Worm (Caenorhabditis elegans) whole organism, L3 larva: Measurements from ENCODE around the gene chst-1.

ENCODE experiments used
- R02D3.7 ChIP-seq: fragments of 150-350 bp; optimal IDR thresholded peaks from 2 replicates; lab custom pipeline; 2014; ENCODE audit warnings: missing biosample characterization, missing genetic modification characterization
- ZK546.5 ChIP-seq: sonication (generic microtip); optimal IDR thresholded peaks from 2 replicates; lab custom pipeline; 2017; ENCODE audit warnings: missing biosample characterization, missing genetic modification characterization
- aly-2 ChIP-seq: fragments of 150-350 bp; optimal IDR thresholded peaks from 2 replicates; lab custom pipeline; 2014; ENCODE audit warnings: missing biosample characterization, missing genetic modification characterization
- ama-1 ChIP-seq: fragments of 150-350 bp; optimal IDR thresholded peaks from 2 replicates; lab custom pipeline; 2018
- ceh-16 ChIP-seq: sonication (generic microtip); optimal IDR thresholded peaks from 2 replicates; lab custom pipeline; 2017; ENCODE audit warnings: missing biosample characterization, missing genetic modification characterization
- ceh-28 ChIP-seq: fragments of 150-350 bp; optimal IDR thresholded peaks from 2 replicates; lab custom pipeline; 2014; ENCODE audit warnings: missing biosample characterization, missing genetic modification reagents, missing genetic modification characterization
- ceh-82 ChIP-seq: fragments of 150-350 bp; optimal IDR thresholded peaks from 2 replicates; lab custom pipeline; 2014; ENCODE audit warnings: missing biosample characterization, missing genetic modification characterization
- ceh-9 ChIP-seq: sonication (generic microtip); optimal IDR thresholded peaks from 2 replicates; lab custom pipeline; 2018; ENCODE audit warnings: missing biosample characterization, missing genetic modification characterization
- daf-12 ChIP-seq: fragments of 150-350 bp; optimal IDR thresholded peaks from 2 replicates; lab custom pipeline; 2014; ENCODE audit warnings: missing biosample characterization, missing genetic modification reagents, missing genetic modification characterization
- egl-27 ChIP-seq: sonication (generic microtip); optimal IDR thresholded peaks from 4 replicates; lab custom pipeline; 2017; ENCODE audit warnings: missing biosample characterization, missing genetic modification reagents, missing genetic modification characterization
- egl-5 ChIP-seq: fragments of 150-350 bp; optimal IDR thresholded peaks from 2 replicates; lab custom pipeline; 2017; ENCODE audit warnings: missing biosample characterization, missing genetic modification reagents, missing genetic modification characterization, inconsistent platforms
- elt-1 ChIP-seq: fragments of 150-350 bp; optimal IDR thresholded peaks from 2 replicates; lab custom pipeline; 2014; ENCODE audit warnings: missing biosample characterization, missing genetic modification characterization
- elt-2 ChIP-seq: sonication (generic microtip); optimal IDR thresholded peaks from 2 replicates; lab custom pipeline; 2016; ENCODE audit warnings: missing genetic modification reagents, mild to moderate bottlenecking, missing genetic modification characterization, missing compliant biosample characterization
- elt-3 ChIP-seq, 3 experiments: fragments of 150-350 bp in 1 of 3; sonication (generic microtip) in 2 of 3; optimal IDR thresholded peaks; 2 replicates in 2 of 3; 4 replicates in 1 of 3; lab custom pipeline; 2014 to 2017; ENCODE audit warnings: missing biosample characterization in 3 of 3, missing genetic modification characterization in 3 of 3
- eor-1 ChIP-seq, 2 experiments: fragments of 150-350 bp; optimal IDR thresholded peaks; 2 replicates each; lab custom pipeline; 2014 to 2018; ENCODE audit warnings: missing biosample characterization in 2 of 2, missing genetic modification characterization in 2 of 2
- fkh-10 ChIP-seq: sonication (generic microtip); optimal IDR thresholded peaks from 2 replicates; lab custom pipeline; 2017; ENCODE audit warnings: missing biosample characterization, missing genetic modification reagents, missing genetic modification characterization
- fkh-2 ChIP-seq: fragments of 150-350 bp; optimal IDR thresholded peaks from 2 replicates; lab custom pipeline; 2014; ENCODE audit warnings: missing biosample characterization, missing genetic modification reagents, missing genetic modification characterization
- fos-1 ChIP-seq: fragments of 150-350 bp; optimal IDR thresholded peaks from 2 replicates; lab custom pipeline; 2014; ENCODE audit warnings: missing biosample characterization, missing genetic modification characterization
- hmg-11 ChIP-seq: sonication (generic microtip); optimal IDR thresholded peaks from 2 replicates; lab custom pipeline; 2016; ENCODE audit warnings: missing genetic modification characterization, missing compliant biosample characterization
- jun-1 ChIP-seq: fragments of 150-350 bp; optimal IDR thresholded peaks from 2 replicates; lab custom pipeline; 2014; ENCODE audit warnings: missing biosample characterization, missing genetic modification reagents, missing genetic modification characterization
- lin-15B ChIP-seq: fragments of 150-350 bp; optimal IDR thresholded peaks from 2 replicates; lab custom pipeline; 2014; ENCODE audit warnings: missing biosample characterization, missing genetic modification characterization
- lin-39 ChIP-seq: fragments of 150-350 bp; optimal IDR thresholded peaks from 2 replicates; lab custom pipeline; 2018; ENCODE audit warnings: missing biosample characterization, missing genetic modification reagents, missing genetic modification characterization
- lsy-12 ChIP-seq: sonication (generic microtip); optimal IDR thresholded peaks from 2 replicates; lab custom pipeline; 2016; ENCODE audit warnings: mild to moderate bottlenecking, missing genetic modification characterization, missing compliant biosample characterization
- mdl-1 ChIP-seq: fragments of 150-350 bp; optimal IDR thresholded peaks from 2 replicates; lab custom pipeline; 2014; ENCODE audit warnings: missing biosample characterization, missing genetic modification characterization
- mml-1 ChIP-seq: fragments of 150-350 bp; sonication (generic microtip); optimal IDR thresholded peaks from 3 replicates; lab custom pipeline; 2014; ENCODE audit warnings: missing biosample characterization, missing genetic modification characterization
- nfya-1 ChIP-seq: sonication (generic microtip); optimal IDR thresholded peaks from 2 replicates; lab custom pipeline; 2017; ENCODE audit warnings: missing genetic modification characterization, mild to moderate bottlenecking, missing compliant biosample characterization, antibody characterized with exemption, moderate library complexity; ENCODE audit not compliant: insufficient read depth
- nhr-11 ChIP-seq: fragments of 150-350 bp; optimal IDR thresholded peaks from 2 replicates; lab custom pipeline; 2014; ENCODE audit warnings: missing biosample characterization, missing genetic modification characterization
- nhr-12 ChIP-seq: fragments of 150-350 bp; optimal IDR thresholded peaks from 2 replicates; lab custom pipeline; 2014; ENCODE audit warnings: missing biosample characterization, missing genetic modification characterization
- nhr-23 ChIP-seq: fragments of 150-350 bp; optimal IDR thresholded peaks from 2 replicates; lab custom pipeline; 2014; ENCODE audit warnings: missing biosample characterization, missing genetic modification reagents, missing genetic modification characterization
- nhr-237 ChIP-seq: fragments of 150-350 bp; optimal IDR thresholded peaks from 2 replicates; lab custom pipeline; 2014; ENCODE audit warnings: missing biosample characterization, missing genetic modification characterization
- nhr-25 ChIP-seq: sonication (generic microtip); optimal IDR thresholded peaks from 2 replicates; lab custom pipeline; 2017; ENCODE audit warnings: missing biosample characterization, missing genetic modification characterization
- nhr-28 ChIP-seq: fragments of 150-350 bp; optimal IDR thresholded peaks from 2 replicates; lab custom pipeline; 2014; ENCODE audit warnings: missing biosample characterization, missing genetic modification characterization
- nhr-43 ChIP-seq: sonication (generic microtip); optimal IDR thresholded peaks from 2 replicates; lab custom pipeline; 2016; ENCODE audit warnings: mild to moderate bottlenecking, missing genetic modification characterization, missing compliant biosample characterization; ENCODE audit not compliant: poor library complexity, severe bottlenecking
- nhr-67 ChIP-seq: fragments of 150-350 bp; optimal IDR thresholded peaks from 2 replicates; lab custom pipeline; 2014; ENCODE audit warnings: missing biosample characterization, missing genetic modification characterization
- nhr-76 ChIP-seq: fragments of 150-350 bp; sonication (generic microtip); optimal IDR thresholded peaks from 5 replicates; lab custom pipeline; 2014; ENCODE audit warnings: missing biosample characterization, missing genetic modification characterization
- nhr-77 ChIP-seq: fragments of 150-350 bp; optimal IDR thresholded peaks from 2 replicates; lab custom pipeline; 2014; ENCODE audit warnings: missing biosample characterization, missing genetic modification characterization
- pha-4 ChIP-seq: fragments of 150-350 bp; optimal IDR thresholded peaks from 2 replicates; lab custom pipeline; 2014; ENCODE audit warnings: missing biosample characterization, missing genetic modification reagents, missing genetic modification characterization
- pqm-1 ChIP-seq: fragments of 150-350 bp; optimal IDR thresholded peaks from 2 replicates; lab custom pipeline; 2017; ENCODE audit warnings: missing biosample characterization, missing genetic modification characterization, inconsistent platforms
- sea-2 ChIP-seq: fragments of 150-350 bp; sonication (generic microtip); optimal IDR thresholded peaks from 4 replicates; lab custom pipeline; 2014; ENCODE audit warnings: missing biosample characterization, missing genetic modification reagents, missing genetic modification characterization
- skn-1 ChIP-seq: fragments of 150-350 bp; optimal IDR thresholded peaks from 2 replicates; lab custom pipeline; 2014; ENCODE audit warnings: missing biosample characterization, missing genetic modification characterization
- snpc-4 ChIP-seq: fragments of 150-350 bp; optimal IDR thresholded peaks from 2 replicates; lab custom pipeline; 2014; ENCODE audit warnings: missing biosample characterization, missing genetic modification characterization
- tbx-2 ChIP-seq: sonication (generic microtip); optimal IDR thresholded peaks from 2 replicates; lab custom pipeline; 2016; ENCODE audit warnings: mild to moderate bottlenecking, missing genetic modification characterization, missing compliant biosample characterization
- unc-39 ChIP-seq: sonication (generic microtip); optimal IDR thresholded peaks from 4 replicates; lab custom pipeline; 2017; ENCODE audit warnings: missing biosample characterization, missing genetic modification characterization
- unc-62 ChIP-seq: fragments of 150-350 bp; sonication (generic microtip); optimal IDR thresholded peaks from 4 replicates; lab custom pipeline; 2014; ENCODE audit warnings: missing biosample characterization, missing genetic modification reagents, missing genetic modification characterization
- zag-1 ChIP-seq: fragments of 150-350 bp; optimal IDR thresholded peaks from 2 replicates; lab custom pipeline; 2014; ENCODE audit warnings: missing biosample characterization, missing genetic modification characterization
- ztf-11 ChIP-seq: fragments of 150-350 bp; optimal IDR thresholded peaks from 2 replicates; lab custom pipeline; 2014; ENCODE audit warnings: missing biosample characterization, missing genetic modification characterization
- ztf-4 ChIP-seq: fragments of 150-350 bp; optimal IDR thresholded peaks from 2 replicates; lab custom pipeline; 2014; ENCODE audit warnings: missing biosample characterization, missing genetic modification characterization

chst-1 gene

DNA sequence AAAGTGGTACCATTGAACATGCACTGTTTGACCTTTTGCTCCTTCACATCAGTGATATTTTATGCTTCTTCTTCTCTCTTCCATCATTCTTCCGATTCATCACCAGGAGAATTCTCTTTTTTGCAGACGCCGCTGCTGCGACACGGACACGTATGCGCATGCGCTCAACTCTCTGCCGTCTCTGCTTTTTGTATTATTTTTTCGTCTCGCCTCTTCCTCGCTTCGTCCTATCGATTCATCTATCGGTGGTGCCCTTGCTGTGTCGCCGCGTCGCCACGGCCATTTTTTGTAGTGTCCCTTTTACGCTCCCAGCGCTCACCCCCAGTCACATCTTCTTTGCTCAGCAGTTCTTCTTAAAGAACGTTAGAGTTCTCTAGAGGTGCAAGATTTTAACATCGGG lies 19.4 kb upstream of the chst-1 start (continued):
- TF ChIP-seq fkh-2 (no peak), ceh-16 (tag; lab: Kevin White, UChicago) (no peak), pha-4 (tag; lab: Kevin White, UChicago) (peak; percentile 14), fkh-10 (GFP tag; lab: Kevin White, UChicago) (peak; percentile 30)

DNA sequence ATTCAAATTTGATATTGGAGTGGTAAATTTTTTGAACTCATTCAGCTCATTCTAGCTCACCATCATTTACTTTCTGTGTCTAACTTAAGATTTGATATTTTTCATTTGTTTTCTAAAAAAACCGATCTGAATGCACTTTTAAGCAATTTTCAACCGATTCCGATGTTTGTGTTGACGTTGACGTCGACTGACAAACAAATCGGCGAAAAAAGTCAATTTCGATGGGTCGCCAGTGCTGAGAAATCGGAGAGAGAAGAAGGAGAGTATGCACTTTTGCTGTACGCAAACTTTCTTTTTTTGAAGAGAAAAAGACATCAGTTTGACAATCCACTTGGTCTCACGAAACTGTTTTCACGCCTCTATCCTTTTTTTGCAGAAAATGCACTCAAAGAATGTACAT lies 18.7 kb upstream of the chst-1 start:
- TF ChIP-seq pha-4 (tag; lab: Kevin White, UChicago): peak; percentile 54
- TF ChIP-seq ztf-11 (tag; lab: Kevin White, UChicago): no peak
- TF ChIP-seq, all 47 proteins: peak for 1

DNA sequence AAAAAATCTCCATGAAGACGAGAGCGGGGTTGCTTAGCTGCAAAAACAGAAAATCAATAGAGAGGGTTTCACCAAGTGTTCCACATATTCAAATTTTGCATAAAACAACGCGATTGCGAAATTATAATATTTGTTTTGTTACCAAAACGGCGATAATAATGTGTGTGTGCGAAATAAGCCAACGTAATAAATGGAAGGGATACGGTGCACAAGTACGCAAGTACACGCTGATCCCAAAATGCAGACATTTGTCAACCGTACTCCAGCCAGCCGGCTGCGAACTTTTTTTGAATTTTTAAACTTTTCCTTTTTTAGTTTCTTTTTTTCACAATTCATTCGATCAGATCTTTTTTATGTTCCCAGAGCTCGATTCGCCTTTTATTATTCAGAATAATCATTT lies 18.1 kb upstream of the chst-1 start, which contains the start of gene ire-1:
Gene ire-1, minus strand, starts transcription at position 44 of the 400 bp plus-strand sequence.
- TF ChIP-seq lin-15B (tag; lab: Kevin White, UChicago): peak; percentile 71
- no peak for TF ChIP-seq unc-62 (GFP tag; lab: Kevin White, UChicago)
- TF ChIP-seq nhr-67 (tag; lab: Kevin White, UChicago): no peak
- TF ChIP-seq ceh-16 (tag; lab: Kevin White, UChicago): no peak
- no peak for TF ChIP-seq nhr-76 (tag; lab: Kevin White, UChicago)
- TF ChIP-seq lin-39 (tag; lab: Kevin White, UChicago): peak; percentile 21
- peak; percentile 68 for TF ChIP-seq hmg-11 (tag; lab: Kevin White, UChicago)
- peak; percentile 60 for TF ChIP-seq snpc-4
- TF ChIP-seq skn-1 (tag; lab: Kevin White, UChicago): peak; percentile 42
- TF ChIP-seq ceh-82 (tag; lab: Kevin White, UChicago): no peak
- TF ChIP-seq pqm-1 (tag; lab: Kevin White, UChicago): peak; percentile 31
- no peak for TF ChIP-seq fos-1 (tag; lab: Kevin White, UChicago)
- peak; percentile 1 for TF ChIP-seq lsy-12 (tag; lab: Kevin White, UChicago)
- no peak for TF ChIP-seq fkh-2
- TF ChIP-seq elt-3 (tag; optimal IDR thresholded peaks at IDR 0.05; lab: Kevin White, UChicago): no peak
- TF ChIP-seq eor-1 (tag; optimal IDR thresholded peaks at IDR 0.05; lab: Kevin White, UChicago): no peak
- no peak for TF ChIP-seq mml-1 (tag; lab: Kevin White, UChicago)
- no peak for TF ChIP-seq sea-2
- TF ChIP-seq nhr-12 (tag; lab: Kevin White, UChicago): no peak
- TF ChIP-seq pha-4 (tag; lab: Kevin White, UChicago): peak; percentile 93
- no peak for TF ChIP-seq egl-27 (tag; lab: Kevin White, UChicago)
- peak; percentile 46 for TF ChIP-seq nhr-43 (tag; lab: Kevin White, UChicago)
- TF ChIP-seq nhr-23 (tag; lab: Kevin White, UChicago): peak; percentile 59
- TF ChIP-seq nhr-237 (tag; lab: Kevin White, UChicago): no peak
- no peak for TF ChIP-seq nhr-11 (tag; lab: Kevin White, UChicago)
- no peak for TF ChIP-seq jun-1
- TF ChIP-seq nfya-1 (tag; lab: Kevin White, UChicago): peak; percentile 96
- TF ChIP-seq fkh-10 (GFP tag; lab: Kevin White, UChicago): no peak
- TF ChIP-seq nhr-77 (tag; lab: Kevin White, UChicago): no peak
- no peak for TF ChIP-seq ztf-11 (tag; lab: Kevin White, UChicago)
- TF ChIP-seq elt-2 (tag; lab: Kevin White, UChicago): peak; percentile 48
- TF ChIP-seq egl-5 (tag; lab: Kevin White, UChicago): peak; percentile 8
- no peak for TF ChIP-seq ceh-9
- no peak for TF ChIP-seq ceh-28 (tag; lab: Kevin White, UChicago)
- no peak for TF ChIP-seq zag-1 (tag; lab: Kevin White, UChicago)
- no peak for TF ChIP-seq ZK546.5 (tag; lab: Kevin White, UChicago)
- TF ChIP-seq ztf-4 (tag; lab: Kevin White, UChicago): no peak
- no peak for TF ChIP-seq R02D3.7 (tag; lab: Kevin White, UChicago)
- no peak for TF ChIP-seq elt-1 (tag; lab: Kevin White, UChicago)
- TF ChIP-seq nhr-25 (tag; lab: Kevin White, UChicago): peak; percentile 29
- TF ChIP-seq aly-2: no peak
- peak; percentile 54 for TF ChIP-seq ama-1 (lab: Kevin White, UChicago)
- no peak for TF ChIP-seq mdl-1
- no peak for TF ChIP-seq unc-39 (tag; lab: Kevin White, UChicago)
- TF ChIP-seq daf-12 (tag; lab: Kevin White, UChicago): no peak
- TF ChIP-seq tbx-2 (tag; lab: Kevin White, UChicago): no peak
- TF ChIP-seq nhr-28 (tag; lab: Kevin White, UChicago): no peak
